Fruit fly (Drosophila melanogaster) whole organism, pupa: ENCODE data around the gene ago.
A peak's percentile ranks its signal among the peaks of the same experiment; 100 is the strongest.

Experiments
- CG10348 ChIP-seq: fragments of 200-800 bp; sonication (Bioruptor generic); IDR thresholded peaks from 2 replicates; pipeline ENCODE4 v1.3.6; 2022; ENCODE audit warnings: missing biosample characterization, missing genetic modification characterization
- CG12605 ChIP-seq: fragments of 200-800 bp; sonication (Bioruptor generic); IDR thresholded peaks from 2 replicates; pipeline ENCODE4 v1.3.6; 2022; ENCODE audit warnings: missing biosample characterization, missing genetic modification characterization
- CG13204 ChIP-seq: fragments of 200-800 bp; sonication (Bioruptor generic); optimal IDR thresholded peaks from 2 replicates; lab custom pipeline; 2018; ENCODE audit warnings: missing biosample characterization, mild to moderate bottlenecking, missing genetic modification characterization, moderate library complexity
- CG14655 ChIP-seq: fragments of 200-800 bp; sonication (Bioruptor generic); optimal IDR thresholded peaks from 3 replicates; lab custom pipeline; 2017; ENCODE audit warnings: mild to moderate bottlenecking, missing biosample characterization, missing genetic modification reagents, missing genetic modification characterization
- CG15710 ChIP-seq: fragments of 200-800 bp; sonication (Bioruptor generic); optimal IDR thresholded peaks from 2 replicates; lab custom pipeline; 2018; ENCODE audit warnings: missing biosample characterization, mild to moderate bottlenecking, missing genetic modification characterization, moderate library complexity
- CG17806 ChIP-seq: fragments of 200-800 bp; sonication (Bioruptor generic); optimal IDR thresholded peaks from 2 replicates; lab custom pipeline; 2018; ENCODE audit warnings: missing biosample characterization, mild to moderate bottlenecking, missing genetic modification characterization, moderate library complexity
- CG32121 ChIP-seq: fragments of 200-800 bp; sonication (Bioruptor generic); IDR thresholded peaks from 2 replicates; pipeline ENCODE4 v1.3.6; 2022; ENCODE audit warnings: missing biosample characterization, missing genetic modification characterization
- CG34367 ChIP-seq: fragments of 200-800 bp; sonication (Bioruptor generic); optimal IDR thresholded peaks from 2 replicates; lab custom pipeline; 2018; ENCODE audit warnings: missing biosample characterization, mild to moderate bottlenecking, missing genetic modification characterization
- CG4496 ChIP-seq: fragments of 200-800 bp; sonication (Bioruptor generic); IDR thresholded peaks from 3 replicates; pipeline ENCODE4 v1.3.6; 2022; ENCODE audit warnings: missing biosample characterization, missing genetic modification characterization
- CG8159 ChIP-seq: fragments of 200-800 bp; sonication (Bioruptor generic); optimal IDR thresholded peaks from 3 replicates; lab custom pipeline; 2018; ENCODE audit warnings: missing biosample characterization, mild to moderate bottlenecking, missing genetic modification characterization, moderate library complexity
- CG8301 ChIP-seq: fragments of 200-800 bp; sonication (Bioruptor generic); optimal IDR thresholded peaks from 2 replicates; lab custom pipeline; 2018; ENCODE audit warnings: missing biosample characterization, mild to moderate bottlenecking, missing genetic modification characterization
- CG9948 ChIP-seq: fragments of 200-800 bp; sonication (Bioruptor generic); optimal IDR thresholded peaks from 2 replicates; lab custom pipeline; 2018; ENCODE audit warnings: missing biosample characterization, mild to moderate bottlenecking, missing genetic modification characterization, moderate library complexity
- D1 ChIP-seq: fragments of 200-800 bp; sonication (Bioruptor generic); optimal IDR thresholded peaks from 2 replicates; lab custom pipeline; 2018; ENCODE audit warnings: missing biosample characterization, mild to moderate bottlenecking, missing genetic modification characterization, moderate library complexity
- EcR ChIP-seq: fragments of 200-800 bp; sonication (Bioruptor generic); optimal IDR thresholded peaks from 3 replicates; lab custom pipeline; 2019; ENCODE audit warnings: missing biosample characterization, missing genetic modification characterization, mild to moderate bottlenecking, moderate library complexity, missing genetic modification reagents
- Ets98B ChIP-seq: fragments of 200-800 bp; sonication (Bioruptor generic); IDR thresholded peaks from 2 replicates; pipeline ENCODE4 v1.3.6; 2022; ENCODE audit warnings: missing biosample characterization, missing genetic modification characterization
- Pif1A ChIP-seq: fragments of 200-800 bp; sonication (Bioruptor generic); optimal IDR thresholded peaks from 3 replicates; lab custom pipeline; 2016; ENCODE audit warnings: missing biosample characterization, missing genetic modification characterization
- Pif1B ChIP-seq: fragments of 200-800 bp; sonication (Bioruptor generic); optimal IDR thresholded peaks from 3 replicates; lab custom pipeline; 2016; ENCODE audit warnings: missing biosample characterization, missing genetic modification characterization
- Snoo ChIP-seq: fragments of 200-800 bp; sonication (Bioruptor generic); optimal IDR thresholded peaks from 3 replicates; lab custom pipeline; 2017; ENCODE audit warnings: missing biosample characterization, mild to moderate bottlenecking, missing genetic modification characterization, inconsistent platforms
- fd96Ca ChIP-seq: fragments of 200-800 bp; sonication (Bioruptor generic); IDR thresholded peaks from 3 replicates; pipeline ENCODE4 v1.3.6; 2022; ENCODE audit warnings: missing biosample characterization, missing genetic modification characterization
- gl ChIP-seq: fragments of 200-800 bp; sonication (Bioruptor generic); optimal IDR thresholded peaks from 2 replicates; lab custom pipeline; 2018; ENCODE audit warnings: missing biosample characterization, mild to moderate bottlenecking, missing genetic modification characterization
- rn ChIP-seq: fragments of 200-800 bp; sonication (Bioruptor generic); IDR thresholded peaks from 2 replicates; pipeline ENCODE4 v1.3.6; 2022; ENCODE audit warnings: missing biosample characterization, missing genetic modification characterization

The ago gene

dm6 chr3L:4286784-4287183 is 32.7 kb upstream of the ago start, which contains the start of gene TfIIEbeta:
Gene TfIIEbeta, plus strand, starts transcription at chr3L:4287038.
- peak; percentile 25 for TF ChIP-seq CG17806 (tag; lab: Kevin White, UChicago)
- no peak for TF ChIP-seq gl (tag; lab: Kevin White, UChicago)
- TF ChIP-seq CG9948 = no peak
- 0 out of 3 replicates have a peak, but pooled peaks have one; percentile 29 for TF ChIP-seq CG4496 (GFP tag; lab: Robert Waterston, UW)
- TF ChIP-seq fd96Ca = no peak
- TF ChIP-seq CG32121 (GFP tag; lab: Robert Waterston, UW) = peak; percentile 14; the same call in 1 of the 2 replicates
- TF ChIP-seq CG15710 (tag; lab: Kevin White, UChicago) = no peak
- no peak for TF ChIP-seq CG8301 (tag; lab: Kevin White, UChicago)
- no peak for TF ChIP-seq CG12605 (GFP tag; lab: Robert Waterston, UW)
- no peak for TF ChIP-seq CG10348 (GFP tag; lab: Robert Waterston, UW)
- TF ChIP-seq Pif1B (GFP tag; lab: Kevin White, UChicago) = no peak
- TF ChIP-seq CG8159 = no peak
- no peak for TF ChIP-seq Pif1A
- no peak for TF ChIP-seq Snoo (tag; lab: Kevin White, UChicago)
- TF ChIP-seq EcR (GFP tag; lab: Kevin White, UChicago) = peak; percentile 53
- no peak for TF ChIP-seq rn (GFP tag; lab: Robert Waterston, UW)
- no peak for TF ChIP-seq CG34367 (tag; lab: Kevin White, UChicago)
- TF ChIP-seq Ets98B = peak; percentile 65
- no peak for TF ChIP-seq D1 (tag; lab: Kevin White, UChicago)
- no peak for TF ChIP-seq CG14655 (GFP tag; lab: Kevin White, UChicago)
- no peak for TF ChIP-seq CG13204 (GFP tag; lab: Kevin White, UChicago)

dm6 chr3L:4283428-4284089 is 29.5 kb upstream of the ago start, which contains the start of the genes srw and CG1316:
Gene srw, minus strand, starts transcription at chr3L:4283478.
Gene CG1316, plus strand, starts transcription at chr3L:4283851.
- peak; percentile 4 for TF ChIP-seq Snoo (tag; lab: Kevin White, UChicago)
- TF ChIP-seq CG15710 (tag; lab: Kevin White, UChicago) = no peak
- TF ChIP-seq CG4496 (GFP tag; lab: Robert Waterston, UW) = peak; percentile 11; the same call in 1 of the 3 replicates

dm6 chr3L:4282627-4283026 is 28.5 kb upstream of the ago start, which contains the start of gene CG11583:
Gene CG11583, minus strand, starts transcription at chr3L:4282817.
- TF ChIP-seq Ets98B (no peak), CG4496 (GFP tag; lab: Robert Waterston, UW) (0 out of 3 replicates have a peak, but pooled peaks have one; percentile 31)

DNA sequence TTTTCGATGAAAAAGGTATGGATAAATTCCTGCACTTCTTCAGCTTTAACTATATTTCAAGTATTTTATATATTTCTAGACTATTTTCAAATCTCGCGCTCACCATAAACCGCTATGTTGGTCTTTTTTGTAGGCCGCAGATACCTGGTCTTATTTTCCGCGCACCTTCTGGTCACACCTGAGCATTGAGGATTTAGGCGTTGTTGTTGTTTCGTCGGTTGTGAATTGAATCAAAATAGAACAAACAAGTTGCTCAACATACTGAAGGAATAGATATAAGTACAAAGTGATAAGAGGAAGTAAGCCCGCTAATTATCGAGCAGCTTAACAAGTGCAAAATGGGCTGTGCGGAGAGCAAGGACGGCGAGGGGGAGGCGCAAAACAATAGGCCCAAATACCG is 23.7 kb upstream of the ago start, which contains the start of gene Ctl1:
TSS of gene Ctl1 (plus strand) at position 167 of the 400 bp plus-strand sequence.
- no peak for TF ChIP-seq Pif1A
- no peak for TF ChIP-seq CG34367 (tag; lab: Kevin White, UChicago)

DNA sequence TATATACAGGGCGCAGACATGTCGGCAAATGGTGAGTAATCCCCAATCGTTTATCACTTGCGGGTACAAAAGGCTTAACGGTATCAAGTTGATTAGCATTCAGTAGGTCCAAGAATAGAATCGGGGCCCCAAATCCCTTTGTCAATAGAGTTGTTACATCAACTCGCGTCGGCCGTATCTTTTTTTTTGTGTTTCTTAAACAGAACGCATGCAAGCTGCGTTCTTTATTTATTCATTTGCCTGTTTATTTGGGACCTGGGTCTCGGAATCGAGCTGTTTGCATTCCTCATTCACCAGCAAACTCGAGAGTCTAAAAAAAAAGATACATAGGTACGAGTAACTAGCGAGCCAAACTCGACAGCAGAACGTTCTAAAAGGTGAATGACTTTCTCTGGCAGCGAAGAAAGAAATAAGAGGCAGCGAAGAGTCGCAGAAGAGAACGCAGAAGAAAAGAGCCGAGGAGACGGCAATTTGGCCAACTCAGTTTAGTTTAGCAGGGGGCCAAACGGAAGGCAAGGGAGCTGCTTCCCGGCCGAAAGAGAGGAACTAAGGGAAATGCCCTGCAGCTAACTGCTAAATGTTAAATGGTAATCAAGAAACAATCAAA is 18.2 kb upstream of the ago start:
- TF ChIP-seq CG10348 (GFP tag; lab: Robert Waterston, UW) = no peak
- no peak for TF ChIP-seq gl (tag; lab: Kevin White, UChicago)
- no peak for TF ChIP-seq Ets98B
- peak; percentile 91 for TF ChIP-seq EcR (GFP tag; lab: Kevin White, UChicago)
- TF ChIP-seq, all 21 proteins: peak for 1

dm6 chr3L:4270949-4271827 is 17.1 kb upstream of the ago start:
- peak; percentile 33 for TF ChIP-seq CG8159
- TF ChIP-seq CG9948 = peak; percentile 53
- no peak for TF ChIP-seq CG32121 (GFP tag; lab: Robert Waterston, UW)
- no peak for TF ChIP-seq CG13204 (GFP tag; lab: Kevin White, UChicago)
- no peak for TF ChIP-seq CG12605 (GFP tag; lab: Robert Waterston, UW)
- TF ChIP-seq Ets98B = no peak
- no peak for TF ChIP-seq gl (tag; lab: Kevin White, UChicago)
- peak; percentile 83 for TF ChIP-seq CG14655 (GFP tag; lab: Kevin White, UChicago)
- TF ChIP-seq Snoo (tag; lab: Kevin White, UChicago) = no peak
- peak; percentile 33 for TF ChIP-seq CG17806 (tag; lab: Kevin White, UChicago)
- peak; percentile 6 for TF ChIP-seq CG15710 (tag; lab: Kevin White, UChicago)
- TF ChIP-seq CG34367 (tag; lab: Kevin White, UChicago) = no peak
- TF ChIP-seq EcR (GFP tag; lab: Kevin White, UChicago) = peak; percentile 51
- TF ChIP-seq fd96Ca = no peak
- TF ChIP-seq CG8301 (tag; lab: Kevin White, UChicago) = peak; percentile 66
- TF ChIP-seq D1 (tag; lab: Kevin White, UChicago) = peak; percentile 8
- TF ChIP-seq CG4496 (GFP tag; lab: Robert Waterston, UW) = 0 out of 3 replicates have a peak, but pooled peaks have one; percentile 25
- no peak for TF ChIP-seq Pif1A
